Worm (Caenorhabditis elegans): ENCODE results near the gene gba-3.

DNA sequence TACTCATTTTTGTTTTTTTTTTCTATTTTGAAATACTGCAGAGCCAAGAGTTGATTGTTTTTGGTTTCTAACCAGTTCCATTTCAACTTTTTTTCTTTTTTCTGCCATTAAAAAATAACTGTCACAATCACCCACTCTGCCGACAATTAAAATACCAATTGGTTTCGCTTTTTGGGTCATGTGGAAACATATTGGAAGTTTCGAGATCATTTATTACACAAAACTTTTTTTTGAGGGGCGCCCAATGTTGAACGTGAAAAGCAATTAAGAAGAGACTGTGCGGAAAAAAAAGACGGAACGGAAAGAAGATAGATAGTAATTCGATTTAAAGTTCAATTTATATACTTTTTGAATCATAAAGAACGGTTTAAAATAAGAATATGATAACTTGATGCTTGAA lies 913 bp downstream of the gba-3 start:
- TF ChIP-seq him-1 (tag; optimal IDR thresholded peaks at IDR 0.05): no peak
- TF ChIP-seq dao-5 (tag; optimal IDR thresholded peaks at IDR 0.05): no peak
- no peak for TF ChIP-seq W03F9.2 (tag; optimal IDR thresholded peaks at IDR 0.05)
